Fruit fly (Drosophila melanogaster) whole organism, embryonic: Measurements from ENCODE around the gene Mf.

ENCODE experiments used
- Aef1 ChIP-seq: fragments of 200-800 bp; sonication (Bioruptor generic); IDR thresholded peaks from 3 replicates; pipeline ENCODE4 v1.3.6; 2022; ENCODE audit warnings: missing biosample characterization, missing genetic modification characterization
- Atf6 ChIP-seq: fragments of 200-800 bp; sonication (Bioruptor generic); IDR thresholded peaks from 2 replicates; pipeline ENCODE4 v1.3.6; 2022; ENCODE audit warnings: missing biosample characterization, missing genetic modification characterization
- BEAF-32 ChIP-seq: fragments of 200-800 bp; sonication (Bioruptor generic); optimal IDR thresholded peaks from 3 replicates; lab custom pipeline; 2017; ENCODE audit warnings: missing biosample characterization, missing genetic modification characterization, mild to moderate bottlenecking, moderate library complexity, missing genetic modification reagents
- CG10366 ChIP-seq: fragments of 200-800 bp; sonication (Bioruptor generic); IDR thresholded peaks from 2 replicates; pipeline ENCODE4 v1.3.6; 2022; ENCODE audit warnings: missing biosample characterization, missing genetic modification characterization
- CG12299 ChIP-seq: fragments of 200-800 bp; sonication (Bioruptor generic); optimal IDR thresholded peaks from 2 replicates; lab custom pipeline; 2018; ENCODE audit warnings: missing biosample characterization, mild to moderate bottlenecking, missing genetic modification characterization
- CG12769 ChIP-seq: fragments of 200-800 bp; sonication (Bioruptor generic); optimal IDR thresholded peaks from 2 replicates; lab custom pipeline; 2019; ENCODE audit warnings: missing biosample characterization, mild to moderate bottlenecking, missing genetic modification characterization, moderate library complexity
- CG15479 ChIP-seq: fragments of 200-800 bp; sonication (Bioruptor generic); optimal IDR thresholded peaks from 3 replicates; lab custom pipeline; 2019; ENCODE audit warnings: missing biosample characterization, mild to moderate bottlenecking, missing genetic modification characterization, moderate library complexity
- CG1603 ChIP-seq: fragments of 200-800 bp; sonication (Bioruptor generic); optimal IDR thresholded peaks from 2 replicates; lab custom pipeline; 2019; ENCODE audit warnings: missing biosample characterization, mild to moderate bottlenecking, missing genetic modification characterization, moderate library complexity
- CG1832 ChIP-seq: fragments of 200-800 bp; sonication (Bioruptor generic); optimal IDR thresholded peaks from 2 replicates; lab custom pipeline; 2017; ENCODE audit warnings: missing biosample characterization, mild to moderate bottlenecking, missing genetic modification characterization, inconsistent platforms
- CG2678 ChIP-seq: fragments of 200-800 bp; sonication (Bioruptor generic); optimal IDR thresholded peaks from 3 replicates; lab custom pipeline; 2019; ENCODE audit warnings: missing biosample characterization, mild to moderate bottlenecking, missing genetic modification characterization, moderate library complexity
- CG30431 ChIP-seq: fragments of 200-800 bp; sonication (Bioruptor generic); optimal IDR thresholded peaks from 2 replicates; lab custom pipeline; 2017; ENCODE audit warnings: missing biosample characterization, missing genetic modification characterization
- CG31441 ChIP-seq: fragments of 200-800 bp; sonication (Bioruptor generic); IDR thresholded peaks from 2 replicates; pipeline ENCODE4 v1.3.6; 2022; ENCODE audit warnings: missing biosample characterization, missing genetic modification characterization
- CG34224 ChIP-seq: fragments of 200-800 bp; sonication (Bioruptor generic); IDR thresholded peaks from 3 replicates; pipeline ENCODE4 v1.3.6; 2022; ENCODE audit warnings: missing biosample characterization, missing genetic modification characterization; ENCODE audit not compliant: partially characterized antibody
- CG4424 ChIP-seq: fragments of 200-800 bp; sonication (Bioruptor generic); optimal IDR thresholded peaks from 3 replicates; lab custom pipeline; 2016; ENCODE audit warnings: missing biosample characterization, missing genetic modification characterization
- CG4617 ChIP-seq: fragments of 200-800 bp; sonication (Bioruptor generic); optimal IDR thresholded peaks from 3 replicates; lab custom pipeline; 2016; ENCODE audit warnings: missing biosample characterization, missing genetic modification characterization, borderline replicate concordance
- CG4854 ChIP-seq: fragments of 200-800 bp; sonication (Bioruptor generic); optimal IDR thresholded peaks from 2 replicates; lab custom pipeline; 2016; ENCODE audit warnings: missing biosample characterization, missing genetic modification characterization, inconsistent platforms
- CG7271 ChIP-seq: fragments of 200-800 bp; sonication (Bioruptor generic); optimal IDR thresholded peaks from 2 replicates; lab custom pipeline; 2018; ENCODE audit warnings: missing biosample characterization, mild to moderate bottlenecking, missing genetic modification characterization, moderate library complexity
- CG7839 ChIP-seq: fragments of 200-800 bp; sonication (Bioruptor generic); optimal IDR thresholded peaks from 3 replicates; lab custom pipeline; 2018; ENCODE audit warnings: missing biosample characterization, mild to moderate bottlenecking, missing genetic modification characterization, moderate library complexity
- CG7928 ChIP-seq: fragments of 200-800 bp; sonication (Bioruptor generic); optimal IDR thresholded peaks from 2 replicates; lab custom pipeline; 2017; ENCODE audit warnings: missing biosample characterization, mild to moderate bottlenecking, missing genetic modification characterization
- CG9932 ChIP-seq: fragments of 200-800 bp; sonication (Bioruptor generic); IDR thresholded peaks from 2 replicates; pipeline ENCODE4 v1.3.6; 2022; ENCODE audit warnings: missing biosample characterization, missing genetic modification characterization
- Dref ChIP-seq: fragments of 200-800 bp; sonication (Bioruptor generic); IDR thresholded peaks from 2 replicates; pipeline ENCODE4 v1.3.6; 2022; ENCODE audit warnings: missing biosample characterization, missing genetic modification characterization
- ERR ChIP-seq: fragments of 200-800 bp; sonication (Bioruptor generic); optimal IDR thresholded peaks from 2 replicates; lab custom pipeline; 2016; ENCODE audit warnings: missing biosample characterization, missing genetic modification characterization
- Fer1 ChIP-seq: fragments of 200-800 bp; sonication (Bioruptor generic); optimal IDR thresholded peaks from 2 replicates; lab custom pipeline; 2017; ENCODE audit warnings: missing biosample characterization, mild to moderate bottlenecking, missing genetic modification characterization
- HmgD ChIP-seq: fragments of 200-800 bp; sonication (Bioruptor generic); optimal IDR thresholded peaks from 3 replicates; lab custom pipeline; 2016; ENCODE audit warnings: missing biosample characterization, missing genetic modification characterization
- Jarid2 ChIP-seq: fragments of 200-800 bp; sonication (Bioruptor generic); optimal IDR thresholded peaks from 3 replicates; lab custom pipeline; 2017; ENCODE audit warnings: mild to moderate bottlenecking, missing biosample characterization, missing genetic modification reagents, missing genetic modification characterization
- Meics ChIP-seq: fragments of 200-800 bp; sonication (Bioruptor generic); optimal IDR thresholded peaks from 2 replicates; lab custom pipeline; 2017; ENCODE audit warnings: missing biosample characterization, mild to moderate bottlenecking, missing genetic modification characterization
- Opbp ChIP-seq: fragments of 200-800 bp; sonication (Bioruptor generic); IDR thresholded peaks from 3 replicates; pipeline ENCODE4 v1.3.6; 2022; ENCODE audit warnings: missing biosample characterization, missing genetic modification characterization; ENCODE audit not compliant: partially characterized antibody
- Poxn ChIP-seq: fragments of 200-800 bp; sonication (Bioruptor generic); IDR thresholded peaks from 2 replicates; pipeline ENCODE4 v1.3.6; 2022; ENCODE audit warnings: missing biosample characterization, missing genetic modification characterization
- Xbp1 ChIP-seq: fragments of 200-800 bp; sonication (Bioruptor generic); optimal IDR thresholded peaks from 3 replicates; lab custom pipeline; 2016; ENCODE audit warnings: missing biosample characterization, mild to moderate bottlenecking, missing genetic modification characterization
- caup ChIP-seq: fragments of 200-800 bp; sonication (Bioruptor generic); optimal IDR thresholded peaks from 3 replicates; lab custom pipeline; 2017; ENCODE audit warnings: missing biosample characterization, mild to moderate bottlenecking, missing genetic modification characterization, moderate library complexity; ENCODE audit not compliant: severe bottlenecking
- chm ChIP-seq: fragments of 200-800 bp; sonication (Bioruptor generic); IDR thresholded peaks from 2 replicates; pipeline ENCODE4 v1.3.6; 2022; ENCODE audit warnings: missing biosample characterization, missing genetic modification characterization
- crc ChIP-seq: fragments of 200-800 bp; sonication (Bioruptor generic); optimal IDR thresholded peaks from 2 replicates; lab custom pipeline; 2016; ENCODE audit warnings: missing biosample characterization, missing genetic modification characterization
- disco-r ChIP-seq: fragments of 200-800 bp; sonication (Bioruptor generic); optimal IDR thresholded peaks from 2 replicates; lab custom pipeline; 2016; ENCODE audit warnings: missing biosample characterization, missing genetic modification characterization
- fd102C ChIP-seq: fragments of 200-800 bp; sonication (Bioruptor generic); optimal IDR thresholded peaks from 2 replicates; lab custom pipeline; 2018; ENCODE audit warnings: missing biosample characterization, mild to moderate bottlenecking, missing genetic modification characterization, moderate library complexity
- fd64A ChIP-seq: fragments of 200-800 bp; sonication (Bioruptor generic); optimal IDR thresholded peaks from 3 replicates; lab custom pipeline; 2018; ENCODE audit warnings: missing biosample characterization, mild to moderate bottlenecking, missing genetic modification characterization
- fru ChIP-seq: fragments of >200 bp; optimal IDR thresholded peaks from 2 replicates; lab custom pipeline; 2017
- grn ChIP-seq: fragments of 200-800 bp; sonication (Bioruptor generic); optimal IDR thresholded peaks from 3 replicates; lab custom pipeline; 2017; ENCODE audit warnings: missing biosample characterization, missing genetic modification characterization
- inv ChIP-seq: fragments of 200-800 bp; sonication (Bioruptor generic); IDR thresholded peaks from 2 replicates; pipeline ENCODE4 v1.3.6; 2022; ENCODE audit warnings: missing biosample characterization, missing genetic modification characterization; ENCODE audit not compliant: partially characterized antibody
- maf-S ChIP-seq: fragments of 200-800 bp; sonication (Bioruptor generic); optimal IDR thresholded peaks from 2 replicates; lab custom pipeline; 2016; ENCODE audit warnings: missing biosample characterization, missing genetic modification characterization
- mirr ChIP-seq: fragments of 200-800 bp; sonication (Bioruptor generic); optimal IDR thresholded peaks from 3 replicates; lab custom pipeline; 2018; ENCODE audit warnings: missing biosample characterization, mild to moderate bottlenecking, missing genetic modification characterization
- pan ChIP-seq, 4 experiments: fragments of >200 bp in 3 of 4; fragments of 200-800 bp in 1 of 4; sonication (Bioruptor generic) in 1 of 4; optimal IDR thresholded peaks in 3 of 4; IDR thresholded peaks in 1 of 4; 2 replicates each; pipeline versions ENCODE4 v1.3.6 to Lab custom; 2017 to 2022; ENCODE audit warnings: missing biosample characterization in 2 of 4, missing genetic modification characterization in 2 of 4, mixed read lengths in 1 of 4
- salm ChIP-seq: fragments of 200-800 bp; sonication (Bioruptor generic); optimal IDR thresholded peaks from 2 replicates; lab custom pipeline; 2018; ENCODE audit warnings: missing biosample characterization, mild to moderate bottlenecking, missing genetic modification characterization
- slou ChIP-seq: fragments of 200-800 bp; sonication (Bioruptor generic); optimal IDR thresholded peaks from 3 replicates; lab custom pipeline; 2016; ENCODE audit warnings: missing biosample characterization, missing genetic modification characterization
- sna ChIP-seq: fragments of 200-800 bp; sonication (Bioruptor generic); IDR thresholded peaks from 2 replicates; pipeline ENCODE4 v1.3.6; 2022; ENCODE audit warnings: missing biosample characterization, missing genetic modification characterization; ENCODE audit not compliant: partially characterized antibody
- stwl ChIP-seq: fragments of 200-800 bp; sonication (Bioruptor generic); optimal IDR thresholded peaks from 3 replicates; lab custom pipeline; 2018; ENCODE audit warnings: missing biosample characterization, mild to moderate bottlenecking, missing genetic modification characterization, moderate library complexity
- unpg ChIP-seq: fragments of 200-800 bp; sonication (Bioruptor generic); optimal IDR thresholded peaks from 3 replicates; lab custom pipeline; 2018; ENCODE audit warnings: missing biosample characterization, mild to moderate bottlenecking, missing genetic modification characterization, moderate library complexity
- z ChIP-seq: fragments of 200-800 bp; sonication (Bioruptor generic); IDR thresholded peaks from 3 replicates; pipeline ENCODE4 v1.3.6; 2022; ENCODE audit warnings: missing biosample characterization, missing genetic modification characterization

The Mf gene

DNA sequence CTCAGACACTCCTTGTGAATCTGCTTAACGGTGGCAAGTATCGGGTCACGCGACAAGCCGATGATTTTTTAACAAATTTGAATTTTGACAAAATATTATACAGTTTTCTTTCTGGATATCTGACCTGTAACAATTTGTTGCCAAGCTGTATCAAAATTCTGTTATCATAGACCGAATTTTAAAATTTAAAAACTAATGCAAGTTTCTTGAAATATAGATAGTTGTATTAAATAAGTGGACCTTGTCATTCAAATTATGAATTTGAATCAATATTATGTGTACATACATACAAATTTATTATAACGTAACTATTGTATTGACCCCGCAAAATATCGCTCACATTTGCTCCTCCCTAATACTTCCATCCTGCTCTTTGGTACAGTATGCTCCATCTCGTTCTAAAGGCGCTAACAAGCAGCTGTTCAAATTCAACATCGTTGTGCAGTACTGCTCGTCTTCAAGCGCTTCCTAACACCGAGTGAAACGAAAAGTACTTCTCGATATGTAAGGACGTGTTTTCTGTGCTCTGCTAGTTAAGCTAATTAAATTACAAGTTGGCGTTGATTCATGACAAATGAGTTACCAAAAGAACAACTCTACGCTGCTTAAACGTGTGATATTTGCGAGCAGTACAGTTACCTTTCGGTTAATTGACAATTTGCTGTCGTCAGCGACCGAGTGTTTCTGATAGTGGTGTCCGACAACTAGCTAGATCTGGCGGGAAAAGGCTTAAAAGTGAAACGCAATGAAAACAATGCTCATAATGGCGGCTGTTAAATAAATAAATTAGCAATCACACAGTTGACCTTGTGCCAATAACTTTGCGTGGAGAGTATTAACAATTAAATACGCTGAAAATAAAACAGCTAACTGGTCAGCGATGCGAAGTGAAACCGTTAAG lies 15.1 kb upstream of the Mf start, which contains the start of the genes Kpc1 and CG42542 (continued):
- no peak for TF ChIP-seq fru
- TF ChIP-seq inv (GFP tag; lab: Robert Waterston, UW) = peak; percentile 90
- TF ChIP-seq CG7271 (tag; lab: Kevin White, UChicago) = no peak
- TF ChIP-seq CG1603 = peak; percentile 70
- no peak; the same call in 1 of the 2 replicates for TF ChIP-seq Poxn (GFP tag; lab: Robert Waterston, UW)
- no peak for TF ChIP-seq disco-r (GFP tag; lab: Kevin White, UChicago)
- TF ChIP-seq mirr (GFP tag; lab: Kevin White, UChicago) = peak; percentile 29
- TF ChIP-seq caup (GFP tag; lab: Kevin White, UChicago) = peak; percentile 57
- no peak for TF ChIP-seq CG7928 (GFP tag; lab: Kevin White, UChicago)
- TF ChIP-seq HmgD (GFP tag; lab: Kevin White, UChicago) = peak; percentile 73
- TF ChIP-seq CG30431 (GFP tag; lab: Kevin White, UChicago) = peak; percentile 47
- no peak for TF ChIP-seq fd102C (GFP tag; lab: Kevin White, UChicago)
- TF ChIP-seq maf-S (GFP tag; lab: Kevin White, UChicago) = peak; percentile 63
- peak; percentile 64 for TF ChIP-seq Meics
- peak; percentile 92; the same call in 2 of the 3 replicates for TF ChIP-seq CG34224 (GFP tag; lab: Robert Waterston, UW)
- TF ChIP-seq Opbp (GFP tag; lab: Robert Waterston, UW) = peak; percentile 82
- peak; percentile 59 for TF ChIP-seq CG4424 (GFP tag; lab: Kevin White, UChicago)
- TF ChIP-seq CG2678 (tag; lab: Kevin White, UChicago) = peak; percentile 3
- peak; percentile 64; the same call in 1 of the 2 replicates for TF ChIP-seq chm (GFP tag; lab: Robert Waterston, UW)
- TF ChIP-seq CG4854 (GFP tag; lab: Kevin White, UChicago) = no peak
- no peak for TF ChIP-seq Aef1 (GFP tag; lab: Robert Waterston, UW)
- TF ChIP-seq CG15479 (GFP tag; lab: Kevin White, UChicago) = no peak
- TF ChIP-seq ERR (GFP tag; lab: Kevin White, UChicago) = peak; percentile 38
- TF ChIP-seq z (GFP tag; lab: Robert Waterston, UW) = no peak
- peak; percentile 91 for TF ChIP-seq CG9932 (GFP tag; lab: Robert Waterston, UW)
- peak; percentile 67 for TF ChIP-seq CG1832 (GFP tag; lab: Kevin White, UChicago)
- peak; percentile 96 for TF ChIP-seq sna (GFP tag; lab: Robert Waterston, UW)
- peak; percentile 78 for TF ChIP-seq CG31441
- no peak for TF ChIP-seq Fer1 (GFP tag; lab: Kevin White, UChicago)
- peak; percentile 53 for TF ChIP-seq slou (GFP tag; lab: Kevin White, UChicago)
- no peak for TF ChIP-seq grn (GFP tag; lab: Kevin White, UChicago)
- no peak for TF ChIP-seq Jarid2 (GFP tag; lab: Kevin White, UChicago)
- TF ChIP-seq pan (optimal IDR thresholded peaks at IDR 0.05; lab: Kevin White, UChicago) = no peak
- TF ChIP-seq pan (GFP tag; optimal IDR thresholded peaks at IDR 0.05 in 1 of 2, IDR thresholded peaks at IDR 0.05 in 1 of 2) = peak in 1 of 2 experiments; percentile 65
- no peak for TF ChIP-seq CG12299 (tag; lab: Kevin White, UChicago)
- TF ChIP-seq Atf6 (GFP tag; lab: Robert Waterston, UW) = peak; percentile 17; the same call in 1 of the 2 replicates
- peak; percentile 79 for TF ChIP-seq Xbp1 (GFP tag; lab: Kevin White, UChicago)
- TF ChIP-seq CG4617 (GFP tag; lab: Kevin White, UChicago) = peak; percentile 83
- no peak for TF ChIP-seq fd64A (GFP tag; lab: Kevin White, UChicago)
- no peak for TF ChIP-seq CG12769
- TF ChIP-seq stwl (tag; lab: Kevin White, UChicago) = peak; percentile 87
- peak; percentile 95 for TF ChIP-seq BEAF-32 (GFP tag; lab: Kevin White, UChicago)
- peak; percentile 8 for TF ChIP-seq crc (GFP tag; lab: Kevin White, UChicago)
- no peak for TF ChIP-seq unpg
- TF ChIP-seq CG7839 (tag; lab: Kevin White, UChicago) = no peak
- TF ChIP-seq Dref (GFP tag; lab: Robert Waterston, UW) = peak; percentile 46
- no peak for TF ChIP-seq salm
- peak; percentile 61 for TF ChIP-seq CG10366 (GFP tag; lab: Robert Waterston, UW)
